Fruit fly (Drosophila melanogaster) whole organism, adult: Measurements from ENCODE around the gene f-cup.

Experiments used
- CG7045 ChIP-seq: fragments of 200-800 bp; sonication (Bioruptor generic); optimal IDR thresholded peaks from 2 replicates; lab custom pipeline; 2017; ENCODE audit warnings: missing biosample characterization, mild to moderate bottlenecking, missing genetic modification characterization
- Clk ChIP-seq: fragments of 200-800 bp; sonication (Bioruptor generic); optimal IDR thresholded peaks from 2 replicates; lab custom pipeline; 2017; ENCODE audit warnings: missing biosample characterization, missing genetic modification characterization
- kay ChIP-seq: fragments of 200-800 bp; sonication (Bioruptor generic); peaks from one replicate; lab custom pipeline; 2016; ENCODE audit warnings: missing biosample characterization, missing genetic modification characterization, borderline replicate concordance
- toe ChIP-seq: fragments of 200-800 bp; sonication (Bioruptor generic); optimal IDR thresholded peaks from 2 replicates; lab custom pipeline; 2016; ENCODE audit warnings: missing biosample characterization, missing genetic modification characterization

DNA sequence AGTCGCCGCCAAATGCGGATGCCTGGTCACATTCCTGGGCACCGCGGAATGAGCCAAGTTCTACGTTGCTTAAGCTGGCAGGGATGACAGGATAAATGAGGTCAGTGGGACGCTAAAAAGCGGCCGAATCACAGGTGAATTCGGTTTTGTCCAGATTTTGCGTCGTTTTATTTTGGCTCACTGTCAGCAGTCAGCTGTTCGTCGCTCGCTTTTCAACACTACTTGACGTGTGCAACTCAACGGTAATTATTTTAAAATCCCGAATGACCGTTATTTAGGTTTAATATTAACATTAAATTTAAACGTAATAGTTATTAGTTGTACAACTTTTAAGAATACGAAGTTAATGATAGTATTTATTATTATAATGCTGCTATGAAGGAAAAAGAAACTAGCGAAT, 1.3 kb downstream of the f-cup start:
- TF ChIP-seq Clk (GFP tag; lab: Kevin White, UChicago) (no peak), toe (no peak), CG7045 (GFP tag; lab: Kevin White, UChicago) (no peak), kay (GFP tag; lab: Kevin White, UChicago) (no peak)
